Worm (Caenorhabditis elegans): ENCODE data around the gene npr-8.

DNA sequence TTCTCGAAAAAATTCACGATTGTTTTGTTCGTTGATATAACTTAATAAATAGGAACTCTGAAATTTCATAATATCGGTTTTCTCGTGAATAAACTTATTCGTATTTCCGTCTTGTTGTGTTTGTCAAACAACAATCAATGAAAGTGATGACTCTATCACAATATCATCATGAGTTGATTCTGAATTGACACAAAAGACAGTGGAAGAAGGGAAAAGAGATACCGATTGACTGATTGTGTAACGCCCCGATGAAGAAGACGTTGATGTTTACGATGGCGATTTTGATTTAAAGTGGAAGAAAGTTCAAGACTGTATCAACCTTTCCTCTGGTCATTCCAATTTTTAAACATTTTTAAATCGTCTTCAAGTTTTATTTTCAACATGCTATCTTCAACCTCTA is 47.5 kb upstream of the npr-8 start, which contains the start of gene ttr-59:
- TF ChIP-seq blmp-1 (tag; optimal IDR thresholded peaks at IDR 0.05) (no peak), unc-120 (tag; optimal IDR thresholded peaks at IDR 0.05; ENCODE audit: poor library complexity, severe bottlenecking) (no peak), pha-4 (tag; optimal IDR thresholded peaks at IDR 0.05) (no peak), zip-8 (tag; optimal IDR thresholded peaks at IDR 0.05) (no peak), nhr-76 (tag; optimal IDR thresholded peaks at IDR 0.05) (no peak), lin-13 (tag; optimal IDR thresholded peaks at IDR 0.05) (no peak), nhr-237 (tag; optimal IDR thresholded peaks at IDR 0.05) (no peak), elt-3 (tag; optimal IDR thresholded peaks at IDR 0.05) (no peak), unc-39 (tag; optimal IDR thresholded peaks at IDR 0.05) (no peak), nhr-28 (tag; optimal IDR thresholded peaks at IDR 0.05) (no peak), lsy-2 (tag; optimal IDR thresholded peaks at IDR 0.05) (no peak), mls-2 (tag; optimal IDR thresholded peaks at IDR 0.05) (no peak), unc-62 (GFP tag; optimal IDR thresholded peaks at IDR 0.05) (peak; percentile 23)

Data from whole organism, mixed stage, embryonic.